Fruit fly (Drosophila melanogaster): ENCODE measurements around the gene Pgk.
A peak's percentile ranks its signal among the peaks of the same experiment; 100 is the strongest.

The Pgk gene

DNA sequence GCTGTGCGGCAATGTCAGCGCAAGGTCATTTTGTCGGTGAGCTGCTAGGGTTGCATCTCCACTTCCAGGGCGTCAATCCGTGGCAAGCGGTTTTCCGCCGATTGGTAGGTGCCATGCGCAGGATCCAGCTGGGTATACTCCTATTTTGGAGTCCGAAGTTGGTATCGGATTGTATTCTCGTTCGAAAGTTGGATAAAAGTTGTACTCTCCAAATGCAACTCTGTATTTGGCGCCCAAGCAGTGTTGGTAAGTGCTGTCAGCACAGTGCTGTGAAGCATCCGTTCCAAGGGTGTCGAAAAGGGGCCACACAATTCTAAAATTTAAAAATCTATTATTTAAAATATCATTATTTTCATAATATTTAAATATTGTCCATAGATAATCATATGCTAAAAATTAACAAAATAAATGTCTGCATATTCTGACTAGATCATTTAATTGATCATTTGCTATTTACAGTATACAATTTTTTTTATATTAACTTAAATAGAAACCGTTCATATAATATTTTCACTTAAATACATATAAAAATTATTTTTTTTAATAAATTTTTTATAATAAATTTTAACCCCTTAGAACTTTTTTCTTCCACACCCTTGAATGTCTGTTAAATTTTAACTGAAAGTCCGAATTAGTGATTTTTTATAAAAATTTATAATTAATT lies 4.3 kb downstream of the Pgk start:
- TF ChIP-seq CG14655 (GFP tag; optimal IDR thresholded peaks at IDR 0.05) (no peak), CG13204 (GFP tag; optimal IDR thresholded peaks at IDR 0.05) (no peak), CG17806 (tag; optimal IDR thresholded peaks at IDR 0.05) (peak; percentile 75), Pif1B (GFP tag; optimal IDR thresholded peaks at IDR 0.05) (no peak), Ets98B (GFP tag; IDR thresholded peaks at IDR 0.05) (peak; percentile 81), Pif1A (GFP tag; optimal IDR thresholded peaks at IDR 0.05) (no peak), D1 (tag; optimal IDR thresholded peaks at IDR 0.05) (no peak), CG4496 (GFP tag; IDR thresholded peaks at IDR 0.05) (peak; percentile 87), CG8159 (tag; optimal IDR thresholded peaks at IDR 0.05) (peak; percentile 91), CG9948 (tag; optimal IDR thresholded peaks at IDR 0.05) (peak; percentile 82), CG32121 (GFP tag; IDR thresholded peaks at IDR 0.05) (peak; percentile 76; the same call in 1 of the 2 replicates), fd96Ca (GFP tag; IDR thresholded peaks at IDR 0.05) (peak; percentile 87), CG10348 (GFP tag; IDR thresholded peaks at IDR 0.05) (0 out of 2 replicates have a peak, but pooled peaks have one; percentile 13), EcR (GFP tag; optimal IDR thresholded peaks at IDR 0.05) (peak; percentile 56), Snoo (tag; optimal IDR thresholded peaks at IDR 0.05) (peak; percentile 85), CG12605 (GFP tag; IDR thresholded peaks at IDR 0.05) (peak; percentile 56), CG34367 (tag; optimal IDR thresholded peaks at IDR 0.05) (peak; percentile 64), gl (tag; optimal IDR thresholded peaks at IDR 0.05) (peak; percentile 52), rn (GFP tag; IDR thresholded peaks at IDR 0.05) (peak; percentile 58), CG15710 (tag; optimal IDR thresholded peaks at IDR 0.05) (peak; percentile 88), CG8301 (tag; optimal IDR thresholded peaks at IDR 0.05) (peak; percentile 63)

DNA sequence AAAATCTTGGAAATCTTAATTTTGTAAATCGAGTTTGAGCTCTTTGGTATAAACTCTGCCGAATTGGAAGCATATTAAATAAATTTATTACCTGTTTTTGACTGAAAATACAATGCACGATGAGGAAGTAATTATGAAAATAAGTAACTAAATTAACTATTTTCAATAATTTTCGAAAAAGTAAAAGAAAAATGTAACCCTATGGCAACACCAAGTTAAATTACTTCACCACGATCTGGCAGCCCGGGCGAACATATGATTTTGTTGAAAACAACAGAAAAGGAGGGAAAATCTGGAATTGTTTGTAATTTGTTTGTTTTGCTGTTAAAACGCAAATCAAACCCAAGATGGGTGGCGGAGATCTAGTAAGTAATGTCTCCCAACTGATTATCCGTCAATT lies 8.0 kb downstream of the Pgk start, which contains the start of the genes CG9961 and Cwc25:
Gene CG9961, minus strand, starts transcription at position 83 of the 400 bp plus-strand sequence.
Gene Cwc25, plus strand, starts transcription at position 247 of the 400 bp plus-strand sequence.
- peak; percentile 20 for TF ChIP-seq CG8159 (tag; optimal IDR thresholded peaks at IDR 0.05)
- TF ChIP-seq EcR (GFP tag; optimal IDR thresholded peaks at IDR 0.05) = no peak
- TF ChIP-seq CG10348 (GFP tag; IDR thresholded peaks at IDR 0.05) = no peak
- no peak for TF ChIP-seq CG14655 (GFP tag; optimal IDR thresholded peaks at IDR 0.05)

DNA sequence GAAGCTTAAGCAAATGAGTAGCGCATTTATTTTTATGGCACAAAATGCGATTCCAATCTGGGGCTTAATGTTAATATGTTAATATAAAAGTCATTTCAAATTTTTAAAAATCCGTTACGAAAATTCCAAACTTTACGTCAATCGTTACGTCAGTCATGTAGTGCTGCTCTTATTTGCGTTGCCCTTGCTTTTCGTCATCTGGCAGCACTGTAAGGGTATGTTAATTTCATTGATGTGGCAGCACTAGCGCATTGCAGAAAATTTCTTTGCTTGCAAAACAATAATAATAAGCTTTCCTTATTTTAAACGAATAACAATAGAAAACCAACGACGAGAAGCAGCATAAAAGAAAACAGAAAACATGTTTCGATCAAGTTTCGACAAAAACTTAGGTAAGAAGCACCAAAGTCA lies 13.0 kb downstream of the Pgk start, which contains the start of gene Hrs:
Gene Hrs, plus strand, starts transcription at position 167 of the 411 bp plus-strand sequence.
- peak; percentile 48 for TF ChIP-seq EcR (GFP tag; optimal IDR thresholded peaks at IDR 0.05)
- TF ChIP-seq D1 (tag; optimal IDR thresholded peaks at IDR 0.05) = no peak

DNA sequence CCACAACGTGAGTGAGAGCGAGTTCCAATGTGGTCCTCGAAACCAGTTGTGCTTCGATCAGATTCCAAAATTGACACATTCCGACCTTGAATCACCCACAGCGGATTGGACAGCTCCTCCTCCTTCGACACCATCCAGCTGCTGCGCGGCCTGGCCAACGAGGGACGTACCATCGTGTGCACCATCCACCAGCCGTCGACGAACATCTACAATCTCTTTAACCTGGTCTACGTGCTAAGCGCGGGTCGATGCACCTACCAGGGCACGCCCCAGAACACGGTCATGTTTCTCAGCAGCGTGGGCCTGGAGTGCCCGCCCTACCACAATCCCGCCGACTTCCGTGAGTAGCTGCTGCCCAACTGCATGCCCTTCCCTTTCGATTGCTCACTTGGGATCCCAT lies 15.3 kb downstream of the Pgk start:
- TF ChIP-seq EcR (GFP tag; optimal IDR thresholded peaks at IDR 0.05) = peak; percentile 95
- TF ChIP-seq CG15710 (tag; optimal IDR thresholded peaks at IDR 0.05) = no peak

DNA sequence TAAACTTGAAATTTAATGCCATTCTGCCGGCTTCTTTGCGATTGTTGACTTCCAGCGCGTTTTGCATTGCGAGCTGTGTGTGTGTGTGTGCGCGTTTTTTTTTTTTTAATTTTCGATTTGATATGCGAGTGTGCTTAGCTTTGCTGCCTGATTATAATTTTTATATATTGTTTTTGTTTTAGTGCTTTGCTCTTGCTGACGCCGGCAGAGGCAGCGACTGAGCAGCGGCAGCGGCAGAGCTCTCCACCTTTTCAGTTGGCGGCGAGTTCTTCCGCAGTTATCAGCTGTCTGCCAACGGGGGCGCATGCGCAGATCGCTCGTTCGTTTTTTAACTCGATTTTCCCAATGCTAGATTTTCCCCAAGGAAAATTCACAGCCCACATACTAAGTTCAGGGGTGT lies 17.3 kb downstream of the Pgk start:
- TF ChIP-seq EcR (GFP tag; optimal IDR thresholded peaks at IDR 0.05) (peak; percentile 35), CG32121 (GFP tag; IDR thresholded peaks at IDR 0.05) (no peak)

DNA sequence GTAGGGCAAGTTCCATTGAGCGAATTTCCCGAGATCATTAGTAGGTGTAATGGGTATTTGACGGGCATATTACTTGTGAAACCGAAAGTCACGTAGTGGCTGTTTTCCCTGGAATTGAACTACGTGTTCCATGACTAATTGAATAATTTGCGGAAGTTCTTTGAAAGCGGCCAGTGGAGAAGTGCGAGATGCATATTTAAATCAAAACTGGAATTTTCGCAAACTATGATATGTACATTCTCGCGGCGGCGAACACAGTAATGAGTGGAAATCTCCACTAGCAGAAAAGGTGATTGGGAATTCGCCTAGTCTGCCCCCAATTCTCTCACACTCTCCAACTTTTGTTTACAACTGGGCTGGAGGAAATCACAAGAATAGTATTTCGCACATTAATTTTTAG lies 17.9 kb downstream of the Pgk start:
- TF ChIP-seq CG15710 (tag; optimal IDR thresholded peaks at IDR 0.05) (peak; percentile 19), CG8159 (tag; optimal IDR thresholded peaks at IDR 0.05) (peak; percentile 32), Pif1A (GFP tag; optimal IDR thresholded peaks at IDR 0.05) (no peak), Pif1B (GFP tag; optimal IDR thresholded peaks at IDR 0.05) (no peak), CG32121 (GFP tag; IDR thresholded peaks at IDR 0.05) (no peak), CG9948 (tag; optimal IDR thresholded peaks at IDR 0.05) (peak; percentile 23), CG13204 (GFP tag; optimal IDR thresholded peaks at IDR 0.05) (no peak), CG4496 (GFP tag; IDR thresholded peaks at IDR 0.05) (0 out of 3 replicates have a peak, but pooled peaks have one; percentile 14), CG10348 (GFP tag; IDR thresholded peaks at IDR 0.05) (no peak), gl (tag; optimal IDR thresholded peaks at IDR 0.05) (no peak), CG14655 (GFP tag; optimal IDR thresholded peaks at IDR 0.05) (peak; percentile 24), Snoo (tag; optimal IDR thresholded peaks at IDR 0.05) (no peak), CG8301 (tag; optimal IDR thresholded peaks at IDR 0.05) (no peak), fd96Ca (GFP tag; IDR thresholded peaks at IDR 0.05) (no peak), CG17806 (tag; optimal IDR thresholded peaks at IDR 0.05) (no peak), rn (GFP tag; IDR thresholded peaks at IDR 0.05) (no peak), CG34367 (tag; optimal IDR thresholded peaks at IDR 0.05) (no peak), CG12605 (GFP tag; IDR thresholded peaks at IDR 0.05) (no peak), D1 (tag; optimal IDR thresholded peaks at IDR 0.05) (no peak), EcR (GFP tag; optimal IDR thresholded peaks at IDR 0.05) (no peak)

DNA sequence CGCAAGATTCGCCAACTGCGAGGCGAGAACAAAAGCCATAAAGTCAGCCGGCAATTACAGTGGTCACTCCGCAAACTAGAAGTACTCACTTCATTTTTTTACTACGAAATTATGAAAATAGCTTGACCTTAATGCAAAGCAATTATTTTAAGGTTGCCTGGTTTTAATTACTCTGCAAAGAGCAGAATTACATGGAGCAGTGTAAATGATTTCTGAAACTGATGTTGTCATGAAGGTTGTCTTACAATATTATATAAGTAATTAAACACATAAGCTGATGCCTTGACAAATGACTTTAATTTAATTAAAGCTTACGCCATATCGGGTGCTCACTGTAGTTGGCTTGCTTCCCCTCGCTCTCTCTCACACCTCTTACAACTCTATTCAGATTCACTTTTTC lies 18.7 kb downstream of the Pgk start:
- TF ChIP-seq rn (GFP tag; IDR thresholded peaks at IDR 0.05) (peak; percentile 48; the same call in 1 of the 2 replicates), gl (tag; optimal IDR thresholded peaks at IDR 0.05) (peak; percentile 70), CG9948 (tag; optimal IDR thresholded peaks at IDR 0.05) (peak; percentile 85), CG34367 (tag; optimal IDR thresholded peaks at IDR 0.05) (peak; percentile 79), D1 (tag; optimal IDR thresholded peaks at IDR 0.05) (no peak), Ets98B (GFP tag; IDR thresholded peaks at IDR 0.05) (peak; percentile 32), CG13204 (GFP tag; optimal IDR thresholded peaks at IDR 0.05) (peak; percentile 68), CG15710 (tag; optimal IDR thresholded peaks at IDR 0.05) (peak; percentile 90), CG32121 (GFP tag; IDR thresholded peaks at IDR 0.05) (peak; percentile 77; the same call in 1 of the 2 replicates), CG8159 (tag; optimal IDR thresholded peaks at IDR 0.05) (peak; percentile 93), CG17806 (tag; optimal IDR thresholded peaks at IDR 0.05) (peak; percentile 86), Pif1B (GFP tag; optimal IDR thresholded peaks at IDR 0.05) (peak; percentile 80), EcR (GFP tag; optimal IDR thresholded peaks at IDR 0.05) (no peak), CG4496 (GFP tag; IDR thresholded peaks at IDR 0.05) (peak; percentile 83), CG14655 (GFP tag; optimal IDR thresholded peaks at IDR 0.05) (peak; percentile 92), CG12605 (GFP tag; IDR thresholded peaks at IDR 0.05) (no peak), fd96Ca (GFP tag; IDR thresholded peaks at IDR 0.05) (peak; percentile 76), Snoo (tag; optimal IDR thresholded peaks at IDR 0.05) (peak; percentile 45), CG10348 (GFP tag; IDR thresholded peaks at IDR 0.05) (no peak), CG8301 (tag; optimal IDR thresholded peaks at IDR 0.05) (peak; percentile 87), Pif1A (GFP tag; optimal IDR thresholded peaks at IDR 0.05) (peak; percentile 79)
